Fruit fly (Drosophila melanogaster): ENCODE results near the gene Scamp.

DNA sequence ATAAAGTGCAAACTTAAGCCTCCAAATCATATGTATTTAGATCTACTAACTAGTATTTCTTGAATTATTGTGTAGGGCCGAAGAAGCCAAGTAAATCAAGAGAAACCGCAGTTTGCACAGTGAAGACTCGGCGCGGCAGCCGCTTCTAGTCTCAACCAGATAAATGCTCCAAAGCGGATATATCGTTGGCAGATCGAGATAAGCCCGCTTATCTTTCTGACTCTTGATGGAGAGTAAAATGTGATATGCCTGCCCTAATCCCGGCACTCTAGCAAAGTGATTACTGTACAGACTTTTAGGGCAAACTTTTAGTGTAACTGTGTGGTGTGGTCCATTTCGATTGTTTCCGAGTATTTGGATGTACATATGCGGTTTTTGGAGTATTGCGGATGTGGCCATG lies 874 bp downstream of the Scamp start:
- TF ChIP-seq Mnt (GFP tag; optimal IDR thresholded peaks at IDR 0.05) (no peak), Crg-1 (GFP tag; optimal IDR thresholded peaks at IDR 0.05) (no peak), bab1 (GFP tag; optimal IDR thresholded peaks at IDR 0.05) (no peak), CG14711 (tag; optimal IDR thresholded peaks at IDR 0.05) (no peak), cnc (optimal IDR thresholded peaks at IDR 0.05) (no peak), CG5204 (GFP tag; optimal IDR thresholded peaks at IDR 0.05) (no peak), CG7045 (GFP tag; optimal IDR thresholded peaks at IDR 0.05) (no peak), Hr96 (GFP tag; optimal IDR thresholded peaks at IDR 0.05) (no peak), CG11617 (GFP tag; optimal IDR thresholded peaks at IDR 0.05) (no peak), toe (GFP tag; optimal IDR thresholded peaks at IDR 0.05) (no peak), CG1620 (GFP tag; optimal IDR thresholded peaks at IDR 0.05) (no peak), pad (GFP tag; optimal IDR thresholded peaks at IDR 0.05) (no peak)

Data from whole organism, adult.